Worm (Caenorhabditis elegans) whole organism, young adult: ENCODE measurements around the gene T10D4.1.

Experiments used
- ZK185.1 ChIP-seq: sonication (generic microtip); optimal IDR thresholded peaks from 2 replicates; lab custom pipeline; 2016; ENCODE audit warnings: mild to moderate bottlenecking, missing genetic modification characterization, missing compliant biosample characterization; ENCODE audit not compliant: poor library complexity, severe bottlenecking
- attf-5 ChIP-seq: fragments of 200-800 bp; sonication (Bioruptor generic); optimal IDR thresholded peaks from 2 replicates; lab custom pipeline; 2018; ENCODE audit warnings: mild to moderate bottlenecking, missing genetic modification characterization, missing compliant biosample characterization
- ccch-3 ChIP-seq: fragments of 200-800 bp; sonication (Bioruptor generic); optimal IDR thresholded peaks from 2 replicates; lab custom pipeline; 2018; ENCODE audit warnings: mild to moderate bottlenecking, missing genetic modification characterization, missing compliant biosample characterization
- die-1 ChIP-seq: sonication (generic microtip); optimal IDR thresholded peaks from 2 replicates; lab custom pipeline; 2016; ENCODE audit warnings: missing genotype, mild to moderate bottlenecking, missing genetic modification characterization, missing compliant biosample characterization
- lin-54 ChIP-seq: fragments of 200-800 bp; sonication (Bioruptor generic); optimal IDR thresholded peaks from 2 replicates; lab custom pipeline; 2018; ENCODE audit warnings: mild to moderate bottlenecking, missing genetic modification characterization, missing compliant biosample characterization
- lsl-1 ChIP-seq: fragments of 200-800 bp; sonication (Bioruptor generic); optimal IDR thresholded peaks from 2 replicates; lab custom pipeline; 2018; ENCODE audit warnings: mild to moderate bottlenecking, missing genetic modification characterization, moderate library complexity, missing compliant biosample characterization
- nfya-1 ChIP-seq: sonication (generic microtip); optimal IDR thresholded peaks from 2 replicates; lab custom pipeline; 2017; ENCODE audit warnings: antibody characterized with exemption, missing compliant biosample characterization, missing genetic modification characterization, borderline replicate concordance; ENCODE audit not compliant: insufficient read depth
- nhr-179 ChIP-seq: sonication (generic microtip); optimal IDR thresholded peaks from 2 replicates; lab custom pipeline; 2016; ENCODE audit warnings: mild to moderate bottlenecking, missing genetic modification characterization, missing compliant biosample characterization
- rcor-1 ChIP-seq: fragments of 200-800 bp; sonication (Bioruptor generic); IDR thresholded peaks from 2 replicates; pipeline ENCODE4 v1.3.6; 2022; ENCODE audit warnings: missing genetic modification reagents, missing genetic modification characterization, missing compliant biosample characterization
- snpc-3.4 ChIP-seq: sonication (generic microtip); optimal IDR thresholded peaks from 2 replicates; lab custom pipeline; 2017; ENCODE audit warnings: missing genetic modification characterization, mild to moderate bottlenecking, missing compliant biosample characterization, antibody characterized with exemption, moderate library complexity, missing genotype, missing genetic modification reagents
- tbx-9 ChIP-seq: sonication (generic microtip); optimal IDR thresholded peaks from 2 replicates; lab custom pipeline; 2016; ENCODE audit warnings: borderline replicate concordance, missing genetic modification characterization, inconsistent platforms, missing compliant biosample characterization

DNA sequence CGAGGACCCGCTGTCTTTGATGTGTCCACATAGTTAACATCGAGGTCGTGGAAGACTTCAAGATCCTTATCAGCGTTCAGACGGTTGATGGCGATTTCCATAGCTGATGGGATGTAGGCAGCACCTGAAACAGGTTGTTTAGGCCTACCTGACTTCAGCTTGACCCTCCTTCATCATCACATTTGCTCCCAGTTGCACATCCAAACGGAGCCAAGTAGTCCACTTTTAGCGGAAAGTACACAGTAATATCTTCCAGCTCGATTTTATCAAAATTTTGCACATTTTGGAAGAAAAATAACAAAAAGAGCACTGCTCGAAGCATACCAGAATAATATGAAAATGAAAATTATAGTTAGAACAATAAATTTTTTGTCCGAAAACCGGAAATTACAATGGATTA, 47.0 kb downstream of the T10D4.1 start, which contains the start of gene gcy-15:
- no peak for TF ChIP-seq attf-5
- no peak for TF ChIP-seq rcor-1 (GFP tag; lab: Robert Waterston, UW)
- no peak for TF ChIP-seq lsl-1 (GFP tag; lab: Kevin White, UChicago)
- no peak for TF ChIP-seq ZK185.1
- TF ChIP-seq nfya-1, result no peak
- no peak for TF ChIP-seq lin-54 (GFP tag; lab: Kevin White, UChicago)
- TF ChIP-seq nhr-179 (tag; lab: Kevin White, UChicago), result no peak
- TF ChIP-seq die-1, result no peak
- TF ChIP-seq tbx-9 (tag; lab: Kevin White, UChicago), result no peak
- TF ChIP-seq ccch-3, result no peak
- TF ChIP-seq snpc-3.4 (tag; lab: Kevin White, UChicago), result no peak
